Worm (Caenorhabditis elegans) whole organism, L3 larva: ENCODE measurements around the gene C01G6.2.
A peak's percentile ranks its signal among the peaks of the same experiment; 100 is the strongest.

Source experiments
- R02D3.7 ChIP-seq: fragments of 150-350 bp; optimal IDR thresholded peaks from 2 replicates; lab custom pipeline; 2014; ENCODE audit warnings: missing biosample characterization, missing genetic modification characterization
- ZK546.5 ChIP-seq: sonication (generic microtip); optimal IDR thresholded peaks from 2 replicates; lab custom pipeline; 2017; ENCODE audit warnings: missing biosample characterization, missing genetic modification characterization
- ama-1 ChIP-seq: fragments of 150-350 bp; optimal IDR thresholded peaks from 2 replicates; lab custom pipeline; 2018
- ceh-16 ChIP-seq: sonication (generic microtip); optimal IDR thresholded peaks from 2 replicates; lab custom pipeline; 2017; ENCODE audit warnings: missing biosample characterization, missing genetic modification characterization
- ceh-28 ChIP-seq: fragments of 150-350 bp; optimal IDR thresholded peaks from 2 replicates; lab custom pipeline; 2014; ENCODE audit warnings: missing biosample characterization, missing genetic modification reagents, missing genetic modification characterization
- daf-12 ChIP-seq: fragments of 150-350 bp; optimal IDR thresholded peaks from 2 replicates; lab custom pipeline; 2014; ENCODE audit warnings: missing biosample characterization, missing genetic modification reagents, missing genetic modification characterization
- egl-27 ChIP-seq: sonication (generic microtip); optimal IDR thresholded peaks from 4 replicates; lab custom pipeline; 2017; ENCODE audit warnings: missing biosample characterization, missing genetic modification reagents, missing genetic modification characterization
- egl-5 ChIP-seq: fragments of 150-350 bp; optimal IDR thresholded peaks from 2 replicates; lab custom pipeline; 2017; ENCODE audit warnings: missing biosample characterization, missing genetic modification reagents, missing genetic modification characterization, inconsistent platforms
- elt-2 ChIP-seq: sonication (generic microtip); optimal IDR thresholded peaks from 2 replicates; lab custom pipeline; 2016; ENCODE audit warnings: missing genetic modification reagents, mild to moderate bottlenecking, missing genetic modification characterization, missing compliant biosample characterization
- elt-3 ChIP-seq, 3 experiments: fragments of 150-350 bp in 1 of 3; sonication (generic microtip) in 2 of 3; optimal IDR thresholded peaks; 2 replicates in 2 of 3; 4 replicates in 1 of 3; lab custom pipeline; 2014 to 2017; ENCODE audit warnings: missing biosample characterization in 3 of 3, missing genetic modification characterization in 3 of 3
- eor-1 ChIP-seq, 2 experiments: fragments of 150-350 bp; optimal IDR thresholded peaks; 2 replicates each; lab custom pipeline; 2014 to 2018; ENCODE audit warnings: missing biosample characterization in 2 of 2, missing genetic modification characterization in 2 of 2
- fkh-10 ChIP-seq: sonication (generic microtip); optimal IDR thresholded peaks from 2 replicates; lab custom pipeline; 2017; ENCODE audit warnings: missing biosample characterization, missing genetic modification reagents, missing genetic modification characterization
- fkh-2 ChIP-seq: fragments of 150-350 bp; optimal IDR thresholded peaks from 2 replicates; lab custom pipeline; 2014; ENCODE audit warnings: missing biosample characterization, missing genetic modification reagents, missing genetic modification characterization
- fos-1 ChIP-seq: fragments of 150-350 bp; optimal IDR thresholded peaks from 2 replicates; lab custom pipeline; 2014; ENCODE audit warnings: missing biosample characterization, missing genetic modification characterization
- hmg-11 ChIP-seq: sonication (generic microtip); optimal IDR thresholded peaks from 2 replicates; lab custom pipeline; 2016; ENCODE audit warnings: missing genetic modification characterization, missing compliant biosample characterization
- lin-15B ChIP-seq: fragments of 150-350 bp; optimal IDR thresholded peaks from 2 replicates; lab custom pipeline; 2014; ENCODE audit warnings: missing biosample characterization, missing genetic modification characterization
- lsy-12 ChIP-seq: sonication (generic microtip); optimal IDR thresholded peaks from 2 replicates; lab custom pipeline; 2016; ENCODE audit warnings: mild to moderate bottlenecking, missing genetic modification characterization, missing compliant biosample characterization
- mdl-1 ChIP-seq: fragments of 150-350 bp; optimal IDR thresholded peaks from 2 replicates; lab custom pipeline; 2014; ENCODE audit warnings: missing biosample characterization, missing genetic modification characterization
- mml-1 ChIP-seq: fragments of 150-350 bp; sonication (generic microtip); optimal IDR thresholded peaks from 3 replicates; lab custom pipeline; 2014; ENCODE audit warnings: missing biosample characterization, missing genetic modification characterization
- nfya-1 ChIP-seq: sonication (generic microtip); optimal IDR thresholded peaks from 2 replicates; lab custom pipeline; 2017; ENCODE audit warnings: missing genetic modification characterization, mild to moderate bottlenecking, missing compliant biosample characterization, antibody characterized with exemption, moderate library complexity; ENCODE audit not compliant: insufficient read depth
- nhr-11 ChIP-seq: fragments of 150-350 bp; optimal IDR thresholded peaks from 2 replicates; lab custom pipeline; 2014; ENCODE audit warnings: missing biosample characterization, missing genetic modification characterization
- nhr-12 ChIP-seq: fragments of 150-350 bp; optimal IDR thresholded peaks from 2 replicates; lab custom pipeline; 2014; ENCODE audit warnings: missing biosample characterization, missing genetic modification characterization
- nhr-23 ChIP-seq: fragments of 150-350 bp; optimal IDR thresholded peaks from 2 replicates; lab custom pipeline; 2014; ENCODE audit warnings: missing biosample characterization, missing genetic modification reagents, missing genetic modification characterization
- nhr-237 ChIP-seq: fragments of 150-350 bp; optimal IDR thresholded peaks from 2 replicates; lab custom pipeline; 2014; ENCODE audit warnings: missing biosample characterization, missing genetic modification characterization
- nhr-25 ChIP-seq: sonication (generic microtip); optimal IDR thresholded peaks from 2 replicates; lab custom pipeline; 2017; ENCODE audit warnings: missing biosample characterization, missing genetic modification characterization
- nhr-28 ChIP-seq: fragments of 150-350 bp; optimal IDR thresholded peaks from 2 replicates; lab custom pipeline; 2014; ENCODE audit warnings: missing biosample characterization, missing genetic modification characterization
- nhr-43 ChIP-seq: sonication (generic microtip); optimal IDR thresholded peaks from 2 replicates; lab custom pipeline; 2016; ENCODE audit warnings: mild to moderate bottlenecking, missing genetic modification characterization, missing compliant biosample characterization; ENCODE audit not compliant: poor library complexity, severe bottlenecking
- nhr-67 ChIP-seq: fragments of 150-350 bp; optimal IDR thresholded peaks from 2 replicates; lab custom pipeline; 2014; ENCODE audit warnings: missing biosample characterization, missing genetic modification characterization
- nhr-76 ChIP-seq: fragments of 150-350 bp; sonication (generic microtip); optimal IDR thresholded peaks from 5 replicates; lab custom pipeline; 2014; ENCODE audit warnings: missing biosample characterization, missing genetic modification characterization
- pha-4 ChIP-seq: fragments of 150-350 bp; optimal IDR thresholded peaks from 2 replicates; lab custom pipeline; 2014; ENCODE audit warnings: missing biosample characterization, missing genetic modification reagents, missing genetic modification characterization
- skn-1 ChIP-seq: fragments of 150-350 bp; optimal IDR thresholded peaks from 2 replicates; lab custom pipeline; 2014; ENCODE audit warnings: missing biosample characterization, missing genetic modification characterization
- snpc-4 ChIP-seq: fragments of 150-350 bp; optimal IDR thresholded peaks from 2 replicates; lab custom pipeline; 2014; ENCODE audit warnings: missing biosample characterization, missing genetic modification characterization
- ztf-11 ChIP-seq: fragments of 150-350 bp; optimal IDR thresholded peaks from 2 replicates; lab custom pipeline; 2014; ENCODE audit warnings: missing biosample characterization, missing genetic modification characterization
- ztf-4 ChIP-seq: fragments of 150-350 bp; optimal IDR thresholded peaks from 2 replicates; lab custom pipeline; 2014; ENCODE audit warnings: missing biosample characterization, missing genetic modification characterization

Gene C01G6.2

DNA sequence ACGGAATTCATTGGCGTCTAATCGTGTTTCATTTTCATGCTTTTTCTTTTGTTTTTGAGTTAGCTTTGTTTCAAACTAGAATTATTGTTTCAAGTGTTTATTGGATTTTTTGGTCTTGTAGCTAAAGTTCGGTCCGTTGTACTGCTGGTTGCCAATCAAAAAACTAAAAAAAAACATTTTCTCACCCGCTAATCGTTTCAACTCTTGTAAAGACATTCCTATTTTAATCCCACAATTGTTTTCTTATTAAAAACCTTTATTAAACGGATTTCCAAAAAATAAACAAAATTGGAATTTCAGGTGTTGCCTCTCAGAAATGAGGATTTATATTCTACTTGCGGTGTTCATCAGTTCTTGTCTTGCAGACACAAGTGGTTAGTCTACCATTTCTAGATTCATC lies 33.9 kb upstream of the C01G6.2 start, which contains the start of gene T26C5.2:
Gene T26C5.2 (plus strand): TSS at position 301 of the 400 bp plus-strand sequence.
- TF ChIP-seq ztf-11 (tag; lab: Kevin White, UChicago) (no peak), nhr-25 (tag; lab: Kevin White, UChicago) (no peak), daf-12 (tag; lab: Kevin White, UChicago) (no peak), mdl-1 (tag; lab: Kevin White, UChicago) (no peak)

DNA sequence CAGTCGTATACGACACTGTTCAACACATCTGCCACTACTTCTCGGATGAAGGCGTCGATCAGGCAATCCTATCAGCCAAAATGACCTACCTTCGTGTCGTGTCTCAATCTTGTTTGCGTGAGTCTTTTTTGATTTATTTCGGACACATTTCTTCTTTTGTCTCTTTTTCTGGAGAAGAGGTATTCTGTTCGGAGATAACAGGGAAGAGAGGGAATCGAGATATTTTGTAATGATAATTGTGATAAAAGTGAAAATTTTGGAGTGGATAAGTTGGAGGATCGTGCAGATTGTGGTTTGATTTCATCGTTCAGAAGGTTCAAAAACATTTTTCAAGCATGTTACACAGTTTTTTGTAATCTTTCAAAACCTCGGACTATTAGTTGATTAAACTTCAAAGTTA lies 33.0 kb upstream of the C01G6.2 start:
- TF ChIP-seq nhr-11 (tag; lab: Kevin White, UChicago) = no peak
- peak; percentile 51 for TF ChIP-seq nhr-43 (tag; lab: Kevin White, UChicago)
- no peak for TF ChIP-seq lin-15B (tag; lab: Kevin White, UChicago)
- no peak for TF ChIP-seq lsy-12
- TF ChIP-seq, all 47 proteins: peak for 1

DNA sequence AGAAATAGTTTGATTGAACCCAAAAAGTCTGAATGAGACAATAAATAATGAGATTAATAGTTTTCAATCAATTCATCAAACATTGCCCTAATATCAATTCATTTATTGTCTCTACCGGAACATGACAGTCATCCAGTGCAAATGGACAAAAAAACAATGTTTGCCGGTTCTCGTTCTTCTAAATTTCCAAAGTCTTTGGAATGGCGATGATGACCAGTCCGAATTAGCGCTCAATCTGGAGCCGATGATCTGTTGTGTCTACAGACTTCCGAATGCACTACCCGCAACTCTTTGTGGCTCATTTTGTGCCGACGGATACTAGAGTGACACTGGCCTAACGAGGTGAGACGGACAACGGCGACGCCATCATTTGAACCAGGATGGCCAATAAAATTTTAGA lies 30.6 kb upstream of the C01G6.2 start, which contains the start of gene T26C5.3:
Gene T26C5.3 (plus strand): TSS at position 301 of the 400 bp plus-strand sequence.
- no peak for TF ChIP-seq R02D3.7 (tag; lab: Kevin White, UChicago)
- peak; percentile 26 for TF ChIP-seq nhr-43 (tag; lab: Kevin White, UChicago)

DNA sequence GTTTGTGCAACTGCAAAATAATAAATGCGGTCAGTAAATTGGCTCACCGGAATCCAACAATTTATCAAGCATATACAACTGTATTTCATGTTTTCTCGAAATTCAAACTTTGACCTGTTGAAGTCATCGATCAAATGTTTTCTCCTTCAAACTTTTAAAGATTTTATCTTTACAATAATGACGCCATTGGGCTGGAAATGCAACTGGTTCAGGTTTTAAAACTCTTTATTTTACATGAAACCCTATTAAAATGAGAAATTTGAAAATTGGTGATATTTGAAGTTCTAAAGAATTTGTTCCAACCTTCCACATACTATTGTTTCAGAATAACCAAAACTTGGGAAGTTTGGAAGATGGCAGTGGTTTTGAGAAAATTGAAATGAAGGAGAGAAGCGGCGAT lies 29.9 kb upstream of the C01G6.2 start:
- TF ChIP-seq egl-27 (tag; lab: Kevin White, UChicago) = no peak
- TF ChIP-seq snpc-4 (tag; lab: Kevin White, UChicago) = no peak
- TF ChIP-seq fos-1 (tag; lab: Kevin White, UChicago) = no peak
- TF ChIP-seq, all 47 proteins: peak for 0

DNA sequence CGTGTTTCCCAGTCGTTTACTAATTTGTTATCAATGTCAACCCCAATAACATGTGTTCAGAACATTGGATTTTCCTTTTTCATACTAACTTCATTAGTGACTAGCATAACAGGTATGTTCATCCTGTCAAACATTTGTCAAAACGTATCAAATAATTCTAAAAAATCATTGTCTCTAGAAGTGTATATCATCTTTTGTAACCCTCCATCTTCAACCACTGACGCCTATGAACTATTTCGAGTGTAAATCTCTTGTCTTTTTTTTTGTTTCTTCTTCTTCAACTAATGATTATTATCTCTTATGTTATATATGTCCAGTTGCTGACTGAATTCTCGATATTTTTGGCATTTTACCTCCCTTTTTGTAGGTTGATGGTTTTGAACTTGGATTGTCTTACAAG lies 29.1 kb upstream of the C01G6.2 start:
- TF ChIP-seq nhr-67 (tag; lab: Kevin White, UChicago) (no peak), ama-1 (lab: Kevin White, UChicago) (no peak), fkh-10 (GFP tag; lab: Kevin White, UChicago) (no peak), ceh-16 (no peak), egl-27 (tag; lab: Kevin White, UChicago) (no peak), fkh-2 (tag; lab: Kevin White, UChicago) (no peak), ZK546.5 (tag; lab: Kevin White, UChicago) (no peak), egl-5 (no peak), lsy-12 (no peak), nhr-28 (tag; lab: Kevin White, UChicago) (no peak), nhr-11 (tag; lab: Kevin White, UChicago) (no peak), daf-12 (tag; lab: Kevin White, UChicago) (no peak), eor-1 (tag; optimal IDR thresholded peaks at IDR 0.05; lab: Kevin White, UChicago) (no peak), skn-1 (no peak), nhr-12 (tag; lab: Kevin White, UChicago) (no peak), ceh-28 (tag; lab: Kevin White, UChicago) (no peak), nhr-237 (tag; lab: Kevin White, UChicago) (no peak), ztf-4 (tag; lab: Kevin White, UChicago) (no peak)

DNA sequence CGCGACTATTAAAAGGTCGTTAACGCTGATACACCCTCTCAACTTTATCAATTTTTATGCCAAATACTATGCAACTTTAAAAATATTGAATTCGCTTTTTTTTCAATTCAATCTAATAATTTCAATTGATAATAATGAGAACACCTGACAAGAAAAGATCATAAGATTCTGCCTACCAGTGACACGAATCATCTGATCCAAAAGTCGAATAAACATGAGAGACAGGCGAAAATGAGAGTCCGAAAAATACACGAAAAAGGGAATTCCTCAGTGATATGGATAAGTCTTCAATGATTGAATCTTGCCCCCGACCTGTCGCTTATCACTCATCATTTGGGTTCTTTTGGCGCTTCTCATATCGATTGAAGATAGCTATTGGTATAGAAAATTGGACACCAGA lies 25.2 kb upstream of the C01G6.2 start:
- TF ChIP-seq hmg-11 (no peak), nhr-76 (no peak), elt-2 (tag; lab: Kevin White, UChicago) (no peak), nhr-11 (tag; lab: Kevin White, UChicago) (no peak), elt-3 (tag; optimal IDR thresholded peaks at IDR 0.05; lab: Kevin White, UChicago) (no peak), eor-1 (tag; optimal IDR thresholded peaks at IDR 0.05; lab: Kevin White, UChicago) (no peak), nhr-43 (tag; lab: Kevin White, UChicago) (no peak)

DNA sequence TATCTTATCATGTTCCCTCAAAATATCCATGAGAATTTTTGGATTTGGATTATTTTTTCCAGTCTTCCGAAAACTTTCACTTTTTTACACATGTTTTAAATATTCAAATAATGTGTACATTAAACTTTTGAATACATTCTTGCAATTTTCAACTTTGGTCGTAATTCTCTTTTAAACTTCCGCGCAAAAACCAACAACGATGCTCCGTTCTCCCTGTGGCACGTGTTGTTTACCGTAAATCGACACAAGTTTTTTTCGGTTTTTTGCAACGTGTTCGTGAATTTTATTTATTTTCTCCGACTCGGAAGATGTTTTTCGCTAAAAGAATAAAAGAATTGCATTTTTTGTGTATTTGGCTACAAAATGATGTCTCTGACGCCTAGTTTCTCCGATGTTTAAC lies 24.1 kb upstream of the C01G6.2 start:
- TF ChIP-seq nhr-43 (tag; lab: Kevin White, UChicago) (no peak), snpc-4 (tag; lab: Kevin White, UChicago) (no peak), R02D3.7 (tag; lab: Kevin White, UChicago) (peak; percentile 94), nfya-1 (tag; lab: Kevin White, UChicago) (peak; percentile 54), mml-1 (tag; lab: Kevin White, UChicago) (no peak), hmg-11 (peak; percentile 17), ama-1 (lab: Kevin White, UChicago) (peak; percentile 24), elt-2 (tag; lab: Kevin White, UChicago) (peak; percentile 14), elt-3 (tag; optimal IDR thresholded peaks at IDR 0.05; lab: Kevin White, UChicago) (no peak), lin-15B (tag; lab: Kevin White, UChicago) (peak; percentile 42), nhr-23 (tag; lab: Kevin White, UChicago) (no peak), pha-4 (tag; lab: Kevin White, UChicago) (peak; percentile 94)
- TF ChIP-seq, all 47 proteins: peak for 7
